Worm (Caenorhabditis elegans): ENCODE measurements around the gene H09F14.1.
A peak's percentile ranks its signal among the peaks of the same experiment; 100 is the strongest.

The H09F14.1 gene

ce11 chrV:10615496-10615895 is at the start of gene H09F14.1:
TSS of gene H09F14.1 (minus strand) at chrV:10615596.
- TF ChIP-seq him-1 (tag; optimal IDR thresholded peaks at IDR 0.05), result no peak
- no peak for TF ChIP-seq dao-5 (tag; optimal IDR thresholded peaks at IDR 0.05)
- no peak for TF ChIP-seq W03F9.2 (tag; optimal IDR thresholded peaks at IDR 0.05)

ce11 chrV:10664271-10664670 is 48.9 kb upstream of the H09F14.1 start:
- TF ChIP-seq him-1 (tag; optimal IDR thresholded peaks at IDR 0.05), result no peak
- TF ChIP-seq W03F9.2 (tag; optimal IDR thresholded peaks at IDR 0.05), result no peak
- no peak for TF ChIP-seq dao-5 (tag; optimal IDR thresholded peaks at IDR 0.05)

- TF ChIP-seq him-1 (tag; optimal IDR thresholded peaks at IDR 0.05) (no peak), dao-5 (tag; optimal IDR thresholded peaks at IDR 0.05) (no peak), W03F9.2 (tag; optimal IDR thresholded peaks at IDR 0.05) (no peak)
These were observed 46.6 kb upstream of the H09F14.1 start for ce11 chrV:10662000-10662399.

- TF ChIP-seq W03F9.2 (tag; optimal IDR thresholded peaks at IDR 0.05) (peak; percentile 32), dao-5 (tag; optimal IDR thresholded peaks at IDR 0.05) (no peak), him-1 (tag; optimal IDR thresholded peaks at IDR 0.05) (no peak)
These were observed 46.1 kb upstream of the H09F14.1 start, which contains the start of gene sqv-4 for ce11 chrV:10661417-10661945. TSS of gene sqv-4 (minus strand) at chrV:10661467.

ce11 chrV:10659343-10659742 is 43.9 kb upstream of the H09F14.1 start:
- TF ChIP-seq dao-5 (tag; optimal IDR thresholded peaks at IDR 0.05) (no peak), him-1 (tag; optimal IDR thresholded peaks at IDR 0.05) (no peak), W03F9.2 (tag; optimal IDR thresholded peaks at IDR 0.05) (no peak)

- TF ChIP-seq him-1 (tag; optimal IDR thresholded peaks at IDR 0.05) (no peak), W03F9.2 (tag; optimal IDR thresholded peaks at IDR 0.05) (no peak), dao-5 (tag; optimal IDR thresholded peaks at IDR 0.05) (no peak)
These were observed 42.6 kb upstream of the H09F14.1 start, which contains the start of gene tut-2 for ce11 chrV:10657959-10658358. TSS of gene tut-2 (plus strand) at chrV:10658235.

ce11 chrV:10656958-10657357 is 41.6 kb upstream of the H09F14.1 start, which contains the start of gene ugt-34:
TSS of gene ugt-34 (minus strand) at chrV:10656978.
- TF ChIP-seq W03F9.2 (tag; optimal IDR thresholded peaks at IDR 0.05) (no peak), him-1 (tag; optimal IDR thresholded peaks at IDR 0.05) (no peak), dao-5 (tag; optimal IDR thresholded peaks at IDR 0.05) (no peak)

- no peak for TF ChIP-seq W03F9.2 (tag; optimal IDR thresholded peaks at IDR 0.05)
- TF ChIP-seq him-1 (tag; optimal IDR thresholded peaks at IDR 0.05), result no peak
- TF ChIP-seq dao-5 (tag; optimal IDR thresholded peaks at IDR 0.05), result no peak
These were observed 38.8 kb upstream of the H09F14.1 start, which contains the start of gene ugt-35 for ce11 chrV:10654165-10654564. TSS of gene ugt-35 (minus strand) at chrV:10654265.

- TF ChIP-seq him-1 (tag; optimal IDR thresholded peaks at IDR 0.05) (no peak), dao-5 (tag; optimal IDR thresholded peaks at IDR 0.05) (no peak), W03F9.2 (tag; optimal IDR thresholded peaks at IDR 0.05) (no peak)
These were observed 32.8 kb upstream of the H09F14.1 start, which contains the start of gene aqp-6 for ce11 chrV:10648146-10648545. TSS of gene aqp-6 (plus strand) at chrV:10648446.

ce11 chrV:10647043-10647611 is 31.7 kb upstream of the H09F14.1 start, which contains the start of the genes C32C4.3 and C32C4.16:
TSS of gene C32C4.3 (minus strand) at chrV:10647143.
TSS of gene C32C4.16 (plus strand) at chrV:10647561.
- TF ChIP-seq dao-5 (tag; optimal IDR thresholded peaks at IDR 0.05), result no peak
- no peak for TF ChIP-seq him-1 (tag; optimal IDR thresholded peaks at IDR 0.05)
- TF ChIP-seq W03F9.2 (tag; optimal IDR thresholded peaks at IDR 0.05), result no peak

ce11 chrV:10640977-10641376 is 25.6 kb upstream of the H09F14.1 start:
- TF ChIP-seq dao-5 (tag; optimal IDR thresholded peaks at IDR 0.05), result no peak
- TF ChIP-seq him-1 (tag; optimal IDR thresholded peaks at IDR 0.05), result no peak
- no peak for TF ChIP-seq W03F9.2 (tag; optimal IDR thresholded peaks at IDR 0.05)

ce11 chrV:10635722-10636121 is 20.3 kb upstream of the H09F14.1 start, which contains the start of gene kvs-2:
TSS of gene kvs-2 (plus strand) at chrV:10636022.
- TF ChIP-seq him-1 (tag; optimal IDR thresholded peaks at IDR 0.05) (no peak), W03F9.2 (tag; optimal IDR thresholded peaks at IDR 0.05) (no peak), dao-5 (tag; optimal IDR thresholded peaks at IDR 0.05) (no peak)

- TF ChIP-seq W03F9.2 (tag; optimal IDR thresholded peaks at IDR 0.05) (no peak), dao-5 (tag; optimal IDR thresholded peaks at IDR 0.05) (no peak), him-1 (tag; optimal IDR thresholded peaks at IDR 0.05) (no peak)
These were observed 17.4 kb upstream of the H09F14.1 start, which contains the start of gene mab-23 for ce11 chrV:10632758-10633157. TSS of gene mab-23 (plus strand) at chrV:10633058.

ce11 chrV:10630497-10630896 is 15.1 kb upstream of the H09F14.1 start:
- TF ChIP-seq dao-5 (tag; optimal IDR thresholded peaks at IDR 0.05), result no peak
- no peak for TF ChIP-seq W03F9.2 (tag; optimal IDR thresholded peaks at IDR 0.05)
- TF ChIP-seq him-1 (tag; optimal IDR thresholded peaks at IDR 0.05), result no peak
